Worm (Caenorhabditis elegans): ENCODE measurements around the gene nra-1.
A peak's percentile ranks its signal among the peaks of the same experiment; 100 is the strongest.

nra-1 gene

ce11 chrIV:17268628-17269027, 15.4 kb downstream of the nra-1 start:
- TF ChIP-seq mxl-3 (GFP tag; optimal IDR thresholded peaks at IDR 0.05) (peak; percentile 35), lsy-2 (tag; optimal IDR thresholded peaks at IDR 0.05) (peak in 1 of 2 experiments; percentile 23), mes-2 (tag; optimal IDR thresholded peaks at IDR 0.05; ENCODE audit: poor library complexity, severe bottlenecking) (peak; percentile 58), dve-1 (tag; optimal IDR thresholded peaks at IDR 0.05; ENCODE audit: insufficient read depth) (peak; percentile 17), ama-1 (optimal IDR thresholded peaks at IDR 0.05) (peak; percentile 29), T20F7.1 (GFP tag; optimal IDR thresholded peaks at IDR 0.05) (no peak), zip-11 (GFP tag; IDR thresholded peaks at IDR 0.05) (no peak), hlh-11 (tag; optimal IDR thresholded peaks at IDR 0.05) (peak; percentile 47), ztf-11 (tag; optimal IDR thresholded peaks at IDR 0.05) (no peak), mep-1 (tag; optimal IDR thresholded peaks at IDR 0.05) (peak; percentile 60), nhr-76 (tag; optimal IDR thresholded peaks at IDR 0.05) (no peak), hif-1 (tag; optimal IDR thresholded peaks at IDR 0.05) (peak in 1 of 2 experiments; percentile 38), daf-16 (GFP tag; optimal IDR thresholded peaks at IDR 0.05) (no peak), daf-16 (tag; optimal IDR thresholded peaks at IDR 0.05) (peak; percentile 19), unc-62 (GFP tag; optimal IDR thresholded peaks at IDR 0.05 in 1 of 2) (peak in 1 of 2 experiments; percentile 97), unc-62 (tag; optimal IDR thresholded peaks at IDR 0.05) (no peak), nhr-28 (tag; optimal IDR thresholded peaks at IDR 0.05) (peak; percentile 50), nhr-6 (tag; optimal IDR thresholded peaks at IDR 0.05) (no peak), nhr-237 (tag; optimal IDR thresholded peaks at IDR 0.05) (no peak), hlh-30 (tag; optimal IDR thresholded peaks at IDR 0.05; ENCODE audit: insufficient read depth) (peak; percentile 46), dpl-1 (GFP tag; optimal IDR thresholded peaks at IDR 0.05) (peak; percentile 35), dmd-6 (GFP tag; IDR thresholded peaks at IDR 0.05) (peak; percentile 32; the same call in 1 of the 2 replicates), aha-1 (tag) (peak; percentile 97), lir-3 (tag; optimal IDR thresholded peaks at IDR 0.05) (no peak), snpc-1.2 (GFP tag; IDR thresholded peaks at IDR 0.05) (peak; percentile 51), nhr-77 (tag; optimal IDR thresholded peaks at IDR 0.05) (no peak), lin-13 (GFP tag; optimal IDR thresholded peaks at IDR 0.05) (peak; percentile 13), ceh-20 (GFP tag; IDR thresholded peaks at IDR 0.05) (no peak), hmg-1.1 (GFP tag; IDR thresholded peaks at IDR 0.05) (peak; percentile 72)

- no peak for TF ChIP-seq saeg-2 (GFP tag; IDR thresholded peaks at IDR 0.05)
- TF ChIP-seq mxl-2 (GFP tag; conservative IDR thresholded peaks at IDR 0.05), result no peak
- TF ChIP-seq arid-1 (GFP tag; conservative IDR thresholded peaks at IDR 0.05), result no peak
- no peak for TF ChIP-seq fkh-10 (GFP tag; optimal IDR thresholded peaks at IDR 0.05)
- TF ChIP-seq nhr-41 (GFP tag; IDR thresholded peaks at IDR 0.05), result no peak
- TF ChIP-seq lim-7 (GFP tag; IDR thresholded peaks at IDR 0.05), result no peak
- no peak for TF ChIP-seq tag-97 (GFP tag; IDR thresholded peaks at IDR 0.05)
Measured at ce11 chrIV:17268069-17268468, 15.9 kb downstream of the nra-1 start.

ce11 chrIV:17267304-17267891, 16.6 kb downstream of the nra-1 start:
- TF ChIP-seq D1046.2 (GFP tag; IDR thresholded peaks at IDR 0.05) (no peak), daf-8 (GFP tag; IDR thresholded peaks at IDR 0.05) (no peak), egl-43 (GFP tag; IDR thresholded peaks at IDR 0.05) (0 out of 2 replicates have a peak, but pooled peaks have one; percentile 29), unc-62 (GFP tag; optimal IDR thresholded peaks at IDR 0.05 in 1 of 2) (peak in 1 of 2 experiments; percentile 96), unc-62 (tag; optimal IDR thresholded peaks at IDR 0.05) (no peak), snpc-4 (tag; optimal IDR thresholded peaks at IDR 0.05) (no peak)
